Worm (Caenorhabditis elegans) whole organism, L4 larva: ENCODE results near the gene T20B12.4.

Experiments used
- R02D3.7 ChIP-seq: fragments of 150-350 bp; sonication (generic microtip); optimal IDR thresholded peaks from 3 replicates; lab custom pipeline; 2014; ENCODE audit warnings: missing biosample characterization, missing genetic modification characterization
- zip-2 ChIP-seq: fragments of 150-350 bp; optimal IDR thresholded peaks from 2 replicates; lab custom pipeline; 2014; ENCODE audit warnings: missing biosample characterization, missing genetic modification characterization

- TF ChIP-seq R02D3.7 (tag; lab: Kevin White, UChicago) = no peak
- no peak for TF ChIP-seq zip-2 (tag; lab: Kevin White, UChicago)
Observed at ce11 chrIII:7378945-7379344, 11.4 kb downstream of the T20B12.4 start, which contains the start of gene T20B12.7.
